Worm (Caenorhabditis elegans) whole organism, early embryonic: Measurements from ENCODE around the gene ife-2.

ENCODE experiments used
- B0310.2 ChIP-seq: sonication (generic microtip); optimal IDR thresholded peaks from 2 replicates; lab custom pipeline; 2016; ENCODE audit warnings: mild to moderate bottlenecking, missing genetic modification characterization, missing compliant biosample characterization
- F13C5.2 ChIP-seq: sonication (generic microtip); optimal IDR thresholded peaks from 2 replicates; lab custom pipeline; 2017; ENCODE audit warnings: mild to moderate bottlenecking, missing genetic modification characterization, inconsistent platforms, missing compliant biosample characterization
- aly-1 ChIP-seq: sonication (generic microtip); optimal IDR thresholded peaks from 2 replicates; lab custom pipeline; 2016; ENCODE audit warnings: missing genetic modification characterization, missing compliant biosample characterization
- ama-1 ChIP-seq: fragments of 150-350 bp; optimal IDR thresholded peaks from 2 replicates; lab custom pipeline; 2014
- ceh-13 ChIP-seq: fragments of 200-800 bp; sonication (Bioruptor generic); optimal IDR thresholded peaks from 2 replicates; lab custom pipeline; 2018; ENCODE audit warnings: mild to moderate bottlenecking, missing genetic modification characterization, missing compliant biosample characterization
- ceh-36 ChIP-seq: sonication (generic microtip); optimal IDR thresholded peaks from 2 replicates; lab custom pipeline; 2016; ENCODE audit warnings: missing genetic modification characterization, inconsistent platforms, missing compliant biosample characterization
- ets-7 ChIP-seq: sonication (generic microtip); optimal IDR thresholded peaks from 2 replicates; lab custom pipeline; 2016; ENCODE audit warnings: missing genotype, missing genetic modification characterization, missing compliant biosample characterization
- flt-1 ChIP-seq: fragments of 200-800 bp; sonication (Bioruptor generic); IDR thresholded peaks from 2 replicates; pipeline ENCODE4 v1.3.6; 2022; ENCODE audit warnings: missing genetic modification characterization, missing compliant biosample characterization
- hmbx-1 ChIP-seq: sonication (generic microtip); optimal IDR thresholded peaks from 2 replicates; lab custom pipeline; 2016; ENCODE audit warnings: mild to moderate bottlenecking, missing genetic modification characterization, missing compliant biosample characterization
- hmg-4 ChIP-seq: fragments of 200-800 bp; sonication (Bioruptor generic); optimal IDR thresholded peaks from 2 replicates; lab custom pipeline; 2018; ENCODE audit warnings: mild to moderate bottlenecking, missing genetic modification characterization, missing compliant biosample characterization
- hnd-1 ChIP-seq: sonication (generic microtip); optimal IDR thresholded peaks from 2 replicates; lab custom pipeline; 2016; ENCODE audit warnings: missing genetic modification characterization, missing compliant biosample characterization
- pes-1 ChIP-seq: fragments of 200-800 bp; sonication (Bioruptor generic); IDR thresholded peaks from 2 replicates; pipeline ENCODE4 v1.3.6; 2022; ENCODE audit warnings: missing genetic modification reagents, missing genetic modification characterization, missing compliant biosample characterization
- scrt-1 ChIP-seq: fragments of 200-800 bp; sonication (Bioruptor generic); IDR thresholded peaks from 2 replicates; pipeline ENCODE4 v1.3.6; 2022; ENCODE audit warnings: missing genetic modification characterization, missing compliant biosample characterization
- sea-1 ChIP-seq: fragments of 200-800 bp; sonication (Bioruptor generic); conservative IDR thresholded peaks from 2 replicates; pipeline ENCODE4 v1.3.6; 2022; ENCODE audit warnings: missing genetic modification characterization, missing compliant biosample characterization
- tbx-11 ChIP-seq: fragments of 200-800 bp; sonication (Bioruptor generic); IDR thresholded peaks from 2 replicates; pipeline ENCODE4 v1.3.6; 2022; ENCODE audit warnings: missing genetic modification characterization, missing compliant biosample characterization
- tbx-37 ChIP-seq: fragments of 200-800 bp; sonication (Bioruptor generic); conservative IDR thresholded peaks from 2 replicates; pipeline ENCODE4 v1.3.6; 2022; ENCODE audit warnings: missing genetic modification reagents, missing genetic modification characterization, missing compliant biosample characterization
- tra-4 ChIP-seq: sonication (generic microtip); optimal IDR thresholded peaks from 2 replicates; lab custom pipeline; 2017; ENCODE audit warnings: missing genetic modification characterization, missing compliant biosample characterization

The ife-2 gene

DNA sequence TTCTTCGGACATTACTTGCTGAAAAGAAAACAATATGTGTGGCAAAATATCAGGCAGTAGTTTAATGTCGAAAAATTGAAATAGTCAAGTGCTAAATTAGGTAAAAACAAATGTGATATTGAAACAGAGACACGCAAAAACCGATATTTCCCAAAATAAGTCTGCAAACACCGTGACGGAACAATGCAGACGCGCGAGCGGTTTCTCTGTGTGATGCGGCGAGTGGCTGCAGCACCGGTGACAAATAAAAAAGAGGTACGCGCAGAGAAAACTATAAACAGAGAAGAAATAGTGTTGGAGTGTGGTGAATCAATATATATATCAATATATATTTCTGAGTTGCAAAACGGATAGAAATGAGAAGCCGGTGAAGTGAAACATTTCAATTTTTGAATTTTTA is at the start of gene ife-2:
TSS of gene ife-2 (minus strand) at position 18 of the 400 bp plus-strand sequence.
- TF ChIP-seq hmg-4 (GFP tag; lab: Kevin White, UChicago): peak; percentile 57
- peak; percentile 50 for TF ChIP-seq F13C5.2 (tag; lab: Kevin White, UChicago)
- TF ChIP-seq ets-7 (tag; lab: Kevin White, UChicago): no peak
- no peak for TF ChIP-seq pes-1 (GFP tag; lab: Robert Waterston, UW)
- no peak for TF ChIP-seq ceh-13 (GFP tag; lab: Kevin White, UChicago)
- no peak for TF ChIP-seq sea-1 (GFP tag; lab: Robert Waterston, UW)
- TF ChIP-seq hnd-1 (tag; lab: Kevin White, UChicago): no peak
- no peak for TF ChIP-seq aly-1 (tag; lab: Kevin White, UChicago)

DNA sequence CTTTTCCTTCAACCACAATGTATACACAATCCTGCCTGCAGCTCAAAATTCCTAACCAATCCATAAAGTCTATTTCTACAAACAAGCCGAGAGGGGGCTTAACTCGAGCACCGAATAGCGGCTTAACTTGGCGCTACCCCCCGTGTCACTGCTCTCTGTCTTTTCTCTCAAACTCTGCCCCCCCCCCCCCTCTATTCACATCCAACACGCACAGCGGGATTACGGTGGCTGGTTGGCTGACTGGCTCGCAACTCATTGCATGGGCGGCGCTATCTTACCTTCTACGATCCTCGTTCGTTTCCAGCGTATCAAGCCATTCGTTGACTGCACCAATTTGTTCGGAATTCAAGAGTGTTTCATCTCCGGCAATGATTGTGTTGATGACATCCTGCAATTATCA is 49.1 kb upstream of the ife-2 start:
- TF ChIP-seq hmg-4 (GFP tag; lab: Kevin White, UChicago): peak; percentile 13
- no peak for TF ChIP-seq ets-7 (tag; lab: Kevin White, UChicago)

DNA sequence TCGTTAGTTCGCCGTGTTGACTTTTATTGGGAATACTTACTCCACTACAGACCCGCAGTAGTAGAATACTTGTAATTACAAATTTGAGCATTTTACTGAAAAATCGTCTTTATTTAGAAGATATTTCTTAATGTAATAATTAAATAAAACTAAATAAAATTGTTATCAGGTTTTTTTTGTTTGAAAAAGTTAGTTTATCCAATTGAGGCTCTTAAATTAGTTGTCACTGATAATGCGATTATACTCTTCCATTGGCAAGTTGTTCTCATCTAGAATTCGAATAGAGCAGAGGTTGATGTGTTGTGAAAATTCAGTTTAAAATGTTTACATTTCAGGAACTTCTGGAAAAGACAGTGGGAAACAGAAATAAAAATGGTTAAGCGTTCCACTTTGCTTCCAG is 43.0 kb upstream of the ife-2 start, which contains the start of gene ZK1193.2:
TSS of gene ZK1193.2 (minus strand) at position 101 of the 400 bp plus-strand sequence.
- TF ChIP-seq pes-1 (GFP tag; lab: Robert Waterston, UW) (no peak), ama-1 (lab: Kevin White, UChicago) (no peak), ceh-36 (tag; lab: Kevin White, UChicago) (no peak)

DNA sequence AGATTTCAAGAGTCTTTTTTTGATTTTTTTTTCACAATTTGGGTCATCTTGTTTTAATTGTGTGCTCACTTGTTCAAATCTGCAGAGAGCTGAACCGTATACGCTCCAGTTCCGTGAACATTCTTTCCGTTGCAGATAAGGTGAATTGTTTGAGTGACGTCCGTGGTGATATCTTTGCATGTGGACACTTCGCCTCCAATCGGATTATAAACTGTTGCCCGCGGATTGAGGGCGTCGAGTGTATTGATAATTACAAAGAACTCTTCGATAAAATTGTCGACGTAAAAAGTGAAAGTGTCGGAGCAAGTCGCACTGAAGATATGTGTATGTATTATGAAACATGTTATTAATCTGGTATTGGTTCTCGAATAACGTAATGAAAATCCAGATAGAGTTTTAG is 41.2 kb upstream of the ife-2 start:
- no peak for TF ChIP-seq ceh-36 (tag; lab: Kevin White, UChicago)
- TF ChIP-seq ets-7 (tag; lab: Kevin White, UChicago): no peak
- no peak for TF ChIP-seq tbx-37 (GFP tag; lab: Robert Waterston, UW)
- no peak for TF ChIP-seq B0310.2
- TF ChIP-seq ama-1 (lab: Kevin White, UChicago): no peak
- no peak for TF ChIP-seq hmbx-1 (tag; lab: Kevin White, UChicago)
- TF ChIP-seq pes-1 (GFP tag; lab: Robert Waterston, UW): no peak
- TF ChIP-seq sea-1 (GFP tag; lab: Robert Waterston, UW): no peak
- no peak for TF ChIP-seq aly-1 (tag; lab: Kevin White, UChicago)

DNA sequence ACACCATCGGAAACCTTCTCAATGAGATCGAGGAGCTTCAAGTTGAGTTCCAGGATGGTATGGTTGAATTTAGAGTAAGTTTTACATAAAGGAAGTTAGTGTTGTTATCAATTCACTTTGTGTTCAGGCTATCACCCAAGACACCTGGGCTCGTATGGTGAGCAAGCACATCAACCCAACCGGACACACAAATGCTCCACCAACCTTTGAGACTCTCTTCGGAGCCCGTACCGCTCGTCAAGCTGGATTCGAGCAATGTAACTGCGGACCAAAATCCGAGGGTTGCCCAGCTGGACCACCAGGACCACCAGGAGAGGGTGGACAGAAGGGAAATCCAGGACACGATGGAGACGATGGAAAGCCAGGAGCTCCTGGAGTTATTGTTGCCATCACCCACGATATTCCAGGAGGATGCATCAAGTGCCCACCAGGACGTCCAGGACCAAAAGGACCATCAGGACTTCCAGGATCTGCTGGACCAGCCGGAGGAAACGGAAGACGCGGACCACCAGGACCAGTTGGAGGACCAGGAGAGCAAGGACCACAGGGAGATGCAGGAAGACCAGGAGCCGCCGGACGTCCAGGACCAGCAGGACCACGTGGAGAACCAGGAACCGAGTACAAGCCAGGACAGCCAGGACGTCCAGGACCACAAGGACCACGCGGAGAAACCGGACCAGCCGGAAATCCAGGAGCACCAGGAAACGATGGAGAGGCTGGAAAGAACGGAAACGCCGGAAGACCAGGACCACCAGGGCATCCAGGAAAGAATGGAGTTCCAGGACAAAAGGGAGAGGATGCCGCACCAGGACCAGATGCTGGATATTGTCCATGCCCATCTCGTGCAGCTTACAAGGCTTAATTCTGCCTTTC is 39.5 kb upstream of the ife-2 start:
- no peak for TF ChIP-seq ama-1 (lab: Kevin White, UChicago)
- TF ChIP-seq sea-1 (GFP tag; lab: Robert Waterston, UW): no peak
- TF ChIP-seq tra-4 (tag; lab: Kevin White, UChicago): no peak

DNA sequence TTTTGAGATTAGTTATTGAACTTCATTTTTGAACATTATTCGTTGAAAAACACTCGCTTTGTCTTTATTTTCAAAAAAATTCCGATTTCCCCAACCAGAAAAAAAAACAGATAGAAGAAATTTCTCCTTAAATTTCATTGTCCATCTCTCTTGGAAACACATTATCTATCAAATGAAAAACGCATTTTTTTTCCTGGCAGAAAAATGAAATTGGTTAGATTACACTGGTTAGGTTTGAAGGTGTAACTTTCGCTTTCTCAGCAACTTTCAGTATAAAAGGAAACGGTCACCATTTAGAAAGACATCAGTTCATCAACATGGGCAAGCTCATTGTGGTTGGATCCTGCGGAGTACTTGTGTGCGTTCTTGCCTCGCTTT is 38.9 kb upstream of the ife-2 start, which contains the start of gene col-19:
TSS of gene col-19 (plus strand) at position 301 of the 378 bp plus-strand sequence.
- TF ChIP-seq ceh-36 (tag; lab: Kevin White, UChicago): no peak
- no peak for TF ChIP-seq hmbx-1 (tag; lab: Kevin White, UChicago)
- no peak for TF ChIP-seq ama-1 (lab: Kevin White, UChicago)
- TF ChIP-seq aly-1 (tag; lab: Kevin White, UChicago): no peak
- TF ChIP-seq hmg-4 (GFP tag; lab: Kevin White, UChicago): no peak

DNA sequence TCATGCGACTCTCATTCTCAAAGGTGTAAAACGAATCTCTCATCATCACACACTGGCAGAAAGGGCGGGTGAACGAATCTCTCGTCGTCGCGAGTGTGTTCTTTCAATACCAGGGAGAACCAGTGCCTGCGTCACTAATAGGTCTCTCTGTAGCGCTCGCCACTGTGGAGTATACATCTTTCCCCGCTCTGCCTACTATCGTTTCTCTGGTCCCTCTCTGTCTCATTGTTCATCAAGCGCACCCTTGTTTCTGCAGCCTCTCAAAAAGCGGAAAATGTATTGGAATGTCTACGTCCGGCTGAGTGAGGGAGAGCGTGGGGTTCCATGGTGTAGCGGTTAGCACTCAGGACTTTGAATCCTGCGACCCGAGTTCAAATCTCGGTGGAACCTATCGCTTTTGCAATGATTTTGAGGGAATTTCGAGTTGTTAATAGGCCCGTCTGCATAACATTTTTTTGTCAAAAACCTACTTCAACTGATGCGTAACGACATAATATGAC is 27.6 kb upstream of the ife-2 start:
- peak; percentile 89 for TF ChIP-seq aly-1 (tag; lab: Kevin White, UChicago)
- peak; percentile 77 for TF ChIP-seq hnd-1 (tag; lab: Kevin White, UChicago)
- peak; percentile 92 for TF ChIP-seq sea-1 (GFP tag; lab: Robert Waterston, UW)
- peak; percentile 54 for TF ChIP-seq tra-4 (tag; lab: Kevin White, UChicago)
- TF ChIP-seq hmg-4 (GFP tag; lab: Kevin White, UChicago): peak; percentile 98
- TF ChIP-seq ceh-36 (tag; lab: Kevin White, UChicago): peak; percentile 80
- peak; percentile 93 for TF ChIP-seq pes-1 (GFP tag; lab: Robert Waterston, UW)
- TF ChIP-seq scrt-1 (GFP tag; lab: Robert Waterston, UW): peak; percentile 92
- peak; percentile 78 for TF ChIP-seq B0310.2
- TF ChIP-seq ama-1 (lab: Kevin White, UChicago): no peak
- TF ChIP-seq tbx-11 (GFP tag; lab: Robert Waterston, UW): peak; percentile 93
- peak; percentile 96 for TF ChIP-seq F13C5.2 (tag; lab: Kevin White, UChicago)
- TF ChIP-seq flt-1 (GFP tag; lab: Robert Waterston, UW): peak; percentile 91
- TF ChIP-seq hmbx-1 (tag; lab: Kevin White, UChicago): peak; percentile 71
- peak; percentile 82 for TF ChIP-seq ceh-13 (GFP tag; lab: Kevin White, UChicago)
- peak; percentile 82 for TF ChIP-seq tbx-37 (GFP tag; lab: Robert Waterston, UW)
- TF ChIP-seq ets-7 (tag; lab: Kevin White, UChicago): peak; percentile 85

DNA sequence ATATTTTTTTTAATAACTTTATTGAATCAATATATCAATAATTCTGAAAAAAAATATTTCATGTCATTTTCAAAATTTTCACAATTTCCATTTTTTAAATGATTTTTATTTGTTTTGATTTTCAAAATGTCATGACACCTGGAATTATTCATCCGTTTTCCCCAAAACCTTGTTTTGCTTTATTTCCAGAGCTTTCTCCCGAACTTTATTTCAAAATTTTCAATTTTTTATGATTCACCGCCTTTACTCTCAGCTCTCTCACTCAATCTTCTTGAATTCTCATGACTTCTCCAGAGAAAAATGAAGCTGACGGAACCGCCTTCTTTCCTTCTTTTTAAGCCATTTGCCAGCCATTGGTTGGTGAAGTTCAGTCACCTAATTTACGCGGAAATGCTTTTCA is 22.1 kb upstream of the ife-2 start, which contains the start of gene R04A9.1:
TSS of gene R04A9.1 (plus strand) at position 301 of the 400 bp plus-strand sequence.
- TF ChIP-seq scrt-1 (GFP tag; lab: Robert Waterston, UW) (no peak), tbx-37 (GFP tag; lab: Robert Waterston, UW) (no peak), aly-1 (tag; lab: Kevin White, UChicago) (no peak), tbx-11 (GFP tag; lab: Robert Waterston, UW) (no peak), ceh-13 (GFP tag; lab: Kevin White, UChicago) (no peak), F13C5.2 (tag; lab: Kevin White, UChicago) (no peak), B0310.2 (no peak), ets-7 (tag; lab: Kevin White, UChicago) (no peak), tra-4 (tag; lab: Kevin White, UChicago) (no peak), hmbx-1 (tag; lab: Kevin White, UChicago) (no peak), sea-1 (GFP tag; lab: Robert Waterston, UW) (no peak), flt-1 (GFP tag; lab: Robert Waterston, UW) (no peak)
